Worm (Caenorhabditis elegans): ENCODE measurements around the gene nlp-13.

DNA sequence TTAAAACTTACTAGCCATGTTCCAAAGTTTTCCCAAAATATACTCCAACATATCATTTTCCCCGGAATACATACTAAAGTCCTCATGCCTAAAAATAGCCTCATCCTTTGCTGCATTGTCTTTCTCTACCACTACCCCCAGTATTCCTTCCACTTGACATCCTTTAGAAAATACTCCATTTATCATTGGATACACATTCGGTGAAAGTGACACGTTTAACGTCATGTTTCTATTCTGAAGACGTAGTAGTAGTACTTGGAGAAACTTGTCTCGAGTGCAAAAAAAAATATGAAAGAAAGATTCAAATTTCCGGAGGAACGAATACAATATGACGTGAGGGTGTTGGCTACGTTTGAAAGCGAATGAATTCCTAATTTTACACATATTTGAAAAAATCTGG is 19.3 kb upstream of the nlp-13 start:
- TF ChIP-seq rnt-1 (tag; optimal IDR thresholded peaks at IDR 0.05), result no peak
- no peak for TF ChIP-seq fos-1 (tag; optimal IDR thresholded peaks at IDR 0.05)
- TF ChIP-seq nhr-12 (tag; optimal IDR thresholded peaks at IDR 0.05), result no peak
- no peak for TF ChIP-seq egl-27 (tag; optimal IDR thresholded peaks at IDR 0.05)
- no peak for TF ChIP-seq ama-1 (optimal IDR thresholded peaks at IDR 0.05)
- no peak for TF ChIP-seq hpl-2 (GFP tag; optimal IDR thresholded peaks at IDR 0.05)
- no peak for TF ChIP-seq sox-4 (tag; optimal IDR thresholded peaks at IDR 0.05)
- no peak for TF ChIP-seq tbx-2 (tag; optimal IDR thresholded peaks at IDR 0.05)
- TF ChIP-seq ztf-11 (tag; optimal IDR thresholded peaks at IDR 0.05), result no peak
- no peak for TF ChIP-seq lsy-2 (tag; optimal IDR thresholded peaks at IDR 0.05)
- TF ChIP-seq dpl-1 (GFP tag; optimal IDR thresholded peaks at IDR 0.05), result no peak
- TF ChIP-seq ces-1 (GFP tag; optimal IDR thresholded peaks at IDR 0.05), result no peak
- TF ChIP-seq unc-62 (GFP tag; optimal IDR thresholded peaks at IDR 0.05), result no peak
- TF ChIP-seq lin-15B (tag; optimal IDR thresholded peaks at IDR 0.05), result no peak

Data from whole organism, L1 larva.